Fruit fly (Drosophila melanogaster): ENCODE results near the gene CtBP.
A peak's percentile ranks its signal among the peaks of the same experiment; 100 is the strongest.

CtBP gene

DNA sequence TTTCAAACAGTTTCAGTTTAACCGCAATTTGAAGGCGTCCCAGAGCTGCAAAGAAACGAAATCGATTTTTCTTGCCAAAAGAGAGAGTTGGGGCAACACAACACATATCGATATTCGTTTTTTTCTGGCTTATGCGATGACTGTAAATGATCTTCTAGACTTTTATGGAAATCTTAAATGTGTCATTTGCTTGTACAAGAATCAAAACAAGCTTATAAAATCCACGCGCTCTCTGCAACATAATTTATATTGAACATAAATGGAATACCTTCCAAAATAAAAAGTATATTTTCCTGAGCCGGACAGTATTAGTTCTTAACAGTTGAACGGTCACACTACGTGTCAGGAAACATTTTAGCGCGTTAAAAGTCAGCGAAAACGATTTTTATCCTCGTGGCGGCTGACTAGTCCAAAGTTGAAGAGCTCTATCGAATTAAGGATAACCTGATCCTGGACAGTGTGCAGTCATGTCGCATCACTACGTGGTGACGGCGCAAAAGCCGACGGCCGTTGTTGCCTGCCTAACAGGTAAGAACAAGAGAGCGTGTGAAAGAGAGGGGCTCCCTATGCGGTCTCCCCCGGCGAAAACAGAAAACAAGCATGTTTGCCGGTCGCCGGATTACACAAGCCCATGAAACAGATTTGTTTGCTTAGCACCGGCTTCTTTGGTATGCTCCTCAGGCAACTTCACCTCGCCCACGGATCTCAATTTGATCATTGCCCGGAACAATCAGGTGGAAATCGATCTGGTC lies 40.7 kb downstream of the CtBP start, which contains the start of gene pic:
Gene pic (plus strand): TSS at position 304 of the 752 bp plus-strand sequence.
- no peak for TF ChIP-seq Dll (optimal IDR thresholded peaks at IDR 0.05)
- TF ChIP-seq CG8478 (optimal IDR thresholded peaks at IDR 0.05): no peak

dm6 chr3R:13056553-13056952 lies 45.1 kb downstream of the CtBP start:
- TF ChIP-seq pan (optimal IDR thresholded peaks at IDR 0.05): no peak

- TF ChIP-seq CG8478 (optimal IDR thresholded peaks at IDR 0.05) (no peak), Dll (optimal IDR thresholded peaks at IDR 0.05) (no peak), psq (optimal IDR thresholded peaks at IDR 0.05) (no peak), EcR (GFP tag; optimal IDR thresholded peaks at IDR 0.05) (no peak), usp (GFP tag; optimal IDR thresholded peaks at IDR 0.05) (no peak), pan (optimal IDR thresholded peaks at IDR 0.05) (no peak)
These were observed 45.8 kb downstream of the CtBP start, which contains the start of gene sim for dm6 chr3R:13057121-13057805. Gene sim (plus strand): TSS chr3R:13057755.

DNA sequence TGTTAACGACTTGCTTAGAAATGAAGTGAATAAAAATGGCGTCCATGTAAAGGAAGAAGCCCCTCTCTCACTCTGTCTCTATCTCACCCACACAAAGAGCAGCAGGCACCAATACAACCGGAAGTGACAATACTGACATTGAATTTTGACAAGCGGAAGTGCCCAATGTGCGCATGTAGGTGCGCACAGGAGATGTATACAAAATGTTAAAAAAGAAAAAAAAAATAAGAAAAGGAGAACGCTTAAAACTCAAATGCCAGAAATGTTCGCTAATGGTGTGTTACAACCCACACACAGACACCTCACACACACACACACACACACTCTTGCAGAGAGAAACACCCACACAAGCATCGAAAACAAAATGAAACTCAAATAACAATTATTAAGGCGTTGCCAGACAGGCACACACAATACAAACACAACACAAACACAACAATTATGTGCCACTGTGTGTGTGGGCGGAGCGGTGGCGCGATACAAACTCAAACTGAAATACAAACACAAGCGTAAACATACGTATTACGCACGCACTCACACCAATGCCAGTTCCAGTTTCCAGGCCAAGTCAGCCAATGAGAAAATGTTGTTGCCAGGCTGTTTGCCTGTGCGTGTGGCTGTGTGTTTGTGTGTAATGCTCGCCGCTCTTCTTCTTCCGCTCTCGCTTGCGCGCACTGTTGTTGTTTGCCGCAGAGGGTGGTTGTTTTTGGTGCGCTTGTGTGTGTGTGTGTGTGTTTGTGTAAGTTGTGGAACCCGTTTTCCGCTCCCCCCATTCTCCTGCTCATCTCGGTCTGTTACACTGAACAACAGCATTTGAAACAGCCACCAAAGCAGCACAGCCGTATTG lies 52.5 kb downstream of the CtBP start:
- TF ChIP-seq EcR (GFP tag; optimal IDR thresholded peaks at IDR 0.05): no peak
- TF ChIP-seq Dll (optimal IDR thresholded peaks at IDR 0.05): peak; percentile 76
- no peak for TF ChIP-seq psq (optimal IDR thresholded peaks at IDR 0.05)
- TF ChIP-seq CG8478 (optimal IDR thresholded peaks at IDR 0.05): peak; percentile 93
- TF ChIP-seq usp (GFP tag; optimal IDR thresholded peaks at IDR 0.05): no peak

DNA sequence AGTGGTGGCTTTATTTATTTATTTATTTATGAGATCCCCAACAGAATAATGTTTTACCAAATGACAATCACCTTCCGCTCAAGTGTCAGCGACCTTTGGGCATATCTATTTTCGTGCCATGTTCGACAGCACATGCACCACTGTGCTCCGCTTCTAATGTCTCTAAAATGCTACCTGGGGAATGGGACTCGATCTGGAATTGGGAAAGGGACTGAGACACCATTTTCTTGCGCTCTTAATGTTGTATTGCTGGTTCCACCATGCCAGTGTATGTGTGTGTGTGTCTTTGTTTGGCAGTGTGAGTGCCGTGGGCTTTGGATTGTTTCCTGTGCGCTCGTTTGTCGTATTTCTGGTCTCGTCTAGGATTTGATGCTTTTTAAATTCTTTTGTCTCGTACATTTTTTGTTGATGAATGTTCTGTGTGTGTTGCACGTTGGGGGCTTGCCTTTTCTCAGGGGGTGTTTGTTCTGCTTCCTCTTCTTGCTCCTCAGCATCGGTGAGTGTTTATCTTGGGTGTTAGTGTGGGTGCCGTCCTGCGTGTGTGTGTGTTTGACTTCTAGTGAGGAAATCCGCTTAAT lies 53.8 kb downstream of the CtBP start:
- peak; percentile 15 for TF ChIP-seq Dll (optimal IDR thresholded peaks at IDR 0.05)
- TF ChIP-seq CG8478 (optimal IDR thresholded peaks at IDR 0.05): no peak
- TF ChIP-seq EcR (GFP tag; optimal IDR thresholded peaks at IDR 0.05): peak in 1 of 2 experiments; percentile 55

DNA sequence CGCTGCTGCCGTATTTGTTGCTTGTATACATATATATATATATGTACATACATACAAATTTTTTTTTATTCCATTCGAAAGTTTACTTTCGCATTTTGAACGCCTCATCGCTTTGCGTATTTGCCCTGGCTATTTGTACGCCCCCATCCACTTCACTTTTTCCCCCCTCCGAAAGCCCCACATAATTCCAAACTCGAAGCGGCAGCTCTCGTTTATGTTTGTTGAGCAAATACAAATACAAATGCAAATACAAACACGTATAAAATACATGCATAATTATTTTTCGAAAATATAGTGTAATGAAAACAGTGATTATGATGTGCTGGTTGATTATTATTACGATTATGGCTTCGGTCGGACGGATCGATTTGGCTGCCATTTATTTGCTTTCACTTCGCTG lies 56.6 kb downstream of the CtBP start:
- TF ChIP-seq Dll (optimal IDR thresholded peaks at IDR 0.05) (no peak), EcR (GFP tag; optimal IDR thresholded peaks at IDR 0.05) (no peak), usp (GFP tag; optimal IDR thresholded peaks at IDR 0.05) (no peak), CG8478 (optimal IDR thresholded peaks at IDR 0.05) (no peak), pan (optimal IDR thresholded peaks at IDR 0.05) (no peak), psq (optimal IDR thresholded peaks at IDR 0.05) (no peak)

DNA sequence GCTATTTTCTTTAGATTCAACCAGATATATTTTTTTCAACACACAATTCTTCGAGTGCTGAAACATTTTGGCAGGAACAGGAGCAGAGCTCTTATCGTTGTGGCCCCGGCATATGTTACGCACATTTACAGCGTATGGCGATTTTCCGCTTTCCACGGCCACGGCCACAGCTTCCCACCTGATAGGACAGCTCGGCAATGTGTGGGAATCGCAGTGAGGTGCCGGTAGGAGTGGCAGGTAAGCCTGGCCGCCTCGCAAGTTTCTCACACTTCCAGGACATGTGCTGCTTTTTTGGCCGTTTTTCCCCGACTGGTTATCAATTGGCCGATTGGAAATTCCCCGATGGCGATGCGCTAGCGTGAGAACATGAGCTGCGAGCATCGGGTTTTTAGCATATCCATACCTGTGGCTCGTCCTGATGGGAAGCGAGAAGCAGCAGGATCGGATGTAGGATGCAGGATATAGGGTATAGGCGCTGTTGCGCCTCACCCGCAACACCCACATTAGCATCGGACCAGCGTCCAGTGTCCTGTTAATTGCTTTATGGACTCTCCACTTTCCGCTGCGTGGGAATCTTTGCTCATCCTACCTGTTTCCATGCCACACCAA lies 58.7 kb downstream of the CtBP start:
- TF ChIP-seq psq (optimal IDR thresholded peaks at IDR 0.05) (no peak), pan (optimal IDR thresholded peaks at IDR 0.05) (no peak), CG8478 (optimal IDR thresholded peaks at IDR 0.05) (no peak), Dll (optimal IDR thresholded peaks at IDR 0.05) (no peak), EcR (GFP tag; optimal IDR thresholded peaks at IDR 0.05) (no peak), usp (GFP tag; optimal IDR thresholded peaks at IDR 0.05) (no peak)

DNA sequence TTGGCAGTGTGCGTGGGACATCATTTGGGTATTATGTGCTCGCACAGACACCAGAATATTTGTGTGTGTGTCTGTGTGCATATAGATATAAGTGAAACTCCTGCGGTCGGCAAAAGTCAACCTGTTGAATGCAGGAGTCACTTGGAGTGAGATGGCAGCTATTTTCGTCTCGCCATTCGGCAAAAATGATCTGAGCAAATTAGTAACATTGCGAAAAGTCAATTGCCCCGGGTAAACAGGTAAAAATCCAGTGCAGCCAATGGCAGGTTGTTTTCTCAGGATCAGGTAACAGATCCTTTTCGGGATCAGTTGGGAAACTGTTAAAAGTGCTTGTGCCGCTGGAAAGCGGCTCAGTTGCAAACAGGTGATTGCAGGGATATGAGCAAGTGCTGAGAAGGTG lies 60.6 kb downstream of the CtBP start:
- TF ChIP-seq psq (optimal IDR thresholded peaks at IDR 0.05) (no peak), pan (optimal IDR thresholded peaks at IDR 0.05) (no peak), CG8478 (optimal IDR thresholded peaks at IDR 0.05) (no peak), usp (GFP tag; optimal IDR thresholded peaks at IDR 0.05) (no peak), Dll (optimal IDR thresholded peaks at IDR 0.05) (no peak), EcR (GFP tag; optimal IDR thresholded peaks at IDR 0.05) (no peak)

- TF ChIP-seq usp (GFP tag; optimal IDR thresholded peaks at IDR 0.05): no peak
- no peak for TF ChIP-seq CG8478 (optimal IDR thresholded peaks at IDR 0.05)
- no peak for TF ChIP-seq pan (optimal IDR thresholded peaks at IDR 0.05)
- no peak for TF ChIP-seq EcR (GFP tag; optimal IDR thresholded peaks at IDR 0.05)
- no peak for TF ChIP-seq psq (optimal IDR thresholded peaks at IDR 0.05)
- no peak for TF ChIP-seq Dll (optimal IDR thresholded peaks at IDR 0.05)
These were observed 61.7 kb downstream of the CtBP start for dm6 chr3R:13073174-13073573.

dm6 chr3R:13074588-13074987 lies 63.1 kb downstream of the CtBP start:
- TF ChIP-seq CG8478 (optimal IDR thresholded peaks at IDR 0.05) (no peak), psq (optimal IDR thresholded peaks at IDR 0.05) (no peak), pan (optimal IDR thresholded peaks at IDR 0.05) (no peak), usp (GFP tag; optimal IDR thresholded peaks at IDR 0.05) (no peak), Dll (optimal IDR thresholded peaks at IDR 0.05) (no peak), EcR (GFP tag; optimal IDR thresholded peaks at IDR 0.05) (no peak)

DNA sequence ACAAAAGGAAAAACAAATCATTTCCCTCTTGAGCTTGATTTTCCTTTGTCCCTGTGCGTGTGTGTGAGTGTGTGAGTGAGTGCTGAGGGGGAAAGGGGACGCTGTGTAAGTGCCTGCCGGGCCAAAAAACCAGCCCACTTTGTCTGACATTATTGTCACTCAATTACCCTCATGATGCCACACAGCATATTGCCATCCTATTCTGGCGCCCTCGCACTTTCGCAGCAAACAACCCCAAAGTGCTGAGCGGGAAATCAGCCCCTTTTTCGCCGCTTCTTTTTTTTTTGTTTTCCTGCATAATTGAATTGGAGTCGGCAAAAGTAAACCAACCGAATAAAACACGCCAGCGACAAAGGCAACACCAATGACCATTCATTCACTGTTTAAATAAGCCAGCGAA lies 64.3 kb downstream of the CtBP start:
- TF ChIP-seq CG8478 (optimal IDR thresholded peaks at IDR 0.05): no peak
- TF ChIP-seq usp (GFP tag; optimal IDR thresholded peaks at IDR 0.05): no peak
- TF ChIP-seq pan (optimal IDR thresholded peaks at IDR 0.05): no peak

Measured in whole organism.